Fruit fly (Drosophila melanogaster): Measurements from ENCODE around the gene Josd.
A peak's percentile ranks its signal among the peaks of the same experiment; 100 is the strongest.

The Josd gene

DNA sequence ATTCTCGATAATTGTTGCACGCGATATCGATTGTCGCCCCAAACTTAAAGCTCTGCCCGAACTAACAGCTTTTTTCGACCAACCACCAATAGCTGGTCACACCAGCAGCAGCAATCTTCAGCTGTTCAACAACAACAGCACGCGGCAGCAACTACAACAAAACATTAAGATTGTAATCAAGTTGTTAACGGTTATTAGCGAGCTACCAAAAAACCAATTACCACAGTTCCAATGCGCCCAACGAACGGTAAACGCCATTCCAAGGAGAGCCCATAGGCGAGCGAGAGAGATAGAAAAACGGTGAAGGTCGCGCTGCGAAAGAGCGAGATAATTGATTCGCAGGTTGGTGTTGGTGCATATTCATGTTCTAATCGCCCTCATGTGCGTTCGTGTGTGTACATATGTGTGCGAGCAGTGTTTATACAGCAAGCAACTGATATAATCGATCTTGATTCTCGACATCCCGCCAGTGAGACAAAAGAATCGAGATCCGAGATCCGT is 41.1 kb upstream of the Josd start, which contains the start of gene Efr (continued):
- no peak for TF ChIP-seq az2 (GFP tag; optimal IDR thresholded peaks at IDR 0.05)
- peak; percentile 42; the same call in 2 of the 3 replicates for TF ChIP-seq HLH4C (GFP tag; IDR thresholded peaks at IDR 0.05; ENCODE audit: partially characterized antibody)
- peak; percentile 94 for TF ChIP-seq CG34376 (GFP tag; optimal IDR thresholded peaks at IDR 0.05)
- no peak for TF ChIP-seq CG3407 (GFP tag; optimal IDR thresholded peaks at IDR 0.05)
- no peak for TF ChIP-seq CG2129 (GFP tag; IDR thresholded peaks at IDR 0.05; ENCODE audit: partially characterized antibody)
- peak in 1 of 2 experiments; percentile 50 for TF ChIP-seq Pdp1 (GFP tag; optimal IDR thresholded peaks at IDR 0.05)
- TF ChIP-seq rib (GFP tag; IDR thresholded peaks at IDR 0.05): peak; percentile 34; the same call in 1 of the 2 replicates
- TF ChIP-seq GATAe (GFP tag; conservative IDR thresholded peaks at IDR 0.05): 0 out of 2 replicates have a peak, but pooled peaks have one; percentile 33
- TF ChIP-seq CG15479 (GFP tag; optimal IDR thresholded peaks at IDR 0.05): peak; percentile 10
- TF ChIP-seq Adf1 (GFP tag; IDR thresholded peaks at IDR 0.05): peak; percentile 59
- peak; percentile 10 for TF ChIP-seq CG10147 (GFP tag; optimal IDR thresholded peaks at IDR 0.05)
- TF ChIP-seq CG13287 (GFP tag; IDR thresholded peaks at IDR 0.05; ENCODE audit: partially characterized antibody): peak; percentile 60
- no peak for TF ChIP-seq so (GFP tag; IDR thresholded peaks at IDR 0.05)
- no peak for TF ChIP-seq sr (GFP tag; IDR thresholded peaks at IDR 0.05)
- TF ChIP-seq fd64A (GFP tag; optimal IDR thresholded peaks at IDR 0.05): no peak
- peak; percentile 33 for TF ChIP-seq lab (GFP tag; optimal IDR thresholded peaks at IDR 0.05)
- peak; percentile 13 for TF ChIP-seq BtbVII (GFP tag; optimal IDR thresholded peaks at IDR 0.05)
- peak; percentile 47 for TF ChIP-seq CG4328 (GFP tag; optimal IDR thresholded peaks at IDR 0.05)
- peak; percentile 15 for TF ChIP-seq Fer1 (GFP tag; optimal IDR thresholded peaks at IDR 0.05)
- TF ChIP-seq CG10543 (GFP tag; optimal IDR thresholded peaks at IDR 0.05): peak; percentile 61
- TF ChIP-seq CG10209 (GFP tag; optimal IDR thresholded peaks at IDR 0.05): no peak
- no peak for TF ChIP-seq Gsc (GFP tag; IDR thresholded peaks at IDR 0.05)
- peak; percentile 22 for TF ChIP-seq CG2116 (GFP tag; optimal IDR thresholded peaks at IDR 0.05)
- TF ChIP-seq unpg (GFP tag; optimal IDR thresholded peaks at IDR 0.05): peak; percentile 4
- TF ChIP-seq ase (GFP tag; IDR thresholded peaks at IDR 0.05): no peak
- TF ChIP-seq Dref (GFP tag; IDR thresholded peaks at IDR 0.05): peak; percentile 76
- peak; percentile 36 for TF ChIP-seq HHEX (GFP tag; optimal IDR thresholded peaks at IDR 0.05)
- no peak for TF ChIP-seq CG9932 (GFP tag; IDR thresholded peaks at IDR 0.05)
- TF ChIP-seq CG9727 (GFP tag; optimal IDR thresholded peaks at IDR 0.05): no peak
- peak; percentile 48 for TF ChIP-seq sens (GFP tag)
- TF ChIP-seq ftz-f1 (GFP tag; optimal IDR thresholded peaks at IDR 0.05): peak; percentile 99
- no peak for TF ChIP-seq zf30C (GFP tag; optimal IDR thresholded peaks at IDR 0.05)
- 0 out of 3 replicates have a peak, but pooled peaks have one; percentile 24 for TF ChIP-seq CG34224 (GFP tag; IDR thresholded peaks at IDR 0.05; ENCODE audit: partially characterized antibody)
- TF ChIP-seq stwl (tag; optimal IDR thresholded peaks at IDR 0.05): peak; percentile 15
- TF ChIP-seq sd (tag; optimal IDR thresholded peaks at IDR 0.05): peak; percentile 80
- no peak for TF ChIP-seq CG14014 (GFP tag; IDR thresholded peaks at IDR 0.05)
- peak; percentile 2 for TF ChIP-seq CG8924 (tag; optimal IDR thresholded peaks at IDR 0.05)
- TF ChIP-seq sug (tag; optimal IDR thresholded peaks at IDR 0.05): peak; percentile 71
- TF ChIP-seq pb (GFP tag; optimal IDR thresholded peaks at IDR 0.05): peak; percentile 2
- peak; percentile 33; the same call in 1 of the 2 replicates for TF ChIP-seq hbn (GFP tag; IDR thresholded peaks at IDR 0.05; ENCODE audit: partially characterized antibody)
- TF ChIP-seq CG3281 (GFP tag; optimal IDR thresholded peaks at IDR 0.05): peak; percentile 26
- 0 out of 2 replicates have a peak, but pooled peaks have one; percentile 10 for TF ChIP-seq bbx (GFP tag; IDR thresholded peaks at IDR 0.05; ENCODE audit: partially characterized antibody)
- TF ChIP-seq CG8359 (GFP tag; optimal IDR thresholded peaks at IDR 0.05; ENCODE audit: borderline replicate concordance): no peak
- peak; percentile 32; the same call in 1 of the 2 replicates for TF ChIP-seq vvl (GFP tag; IDR thresholded peaks at IDR 0.05)
- no peak for TF ChIP-seq croc (GFP tag; conservative IDR thresholded peaks at IDR 0.05)
- peak; percentile 11 for TF ChIP-seq CG11504 (tag; optimal IDR thresholded peaks at IDR 0.05)
- peak; percentile 3 for TF ChIP-seq CG1233 (GFP tag; optimal IDR thresholded peaks at IDR 0.05)
- TF ChIP-seq Lhr (GFP tag; optimal IDR thresholded peaks at IDR 0.05): peak; percentile 27
- TF ChIP-seq Xrp1 (GFP tag; IDR thresholded peaks at IDR 0.05): no peak; the same call in 1 of the 2 replicates
